Worm (Caenorhabditis elegans): ENCODE data around the gene R31.2.

The R31.2 gene

DNA sequence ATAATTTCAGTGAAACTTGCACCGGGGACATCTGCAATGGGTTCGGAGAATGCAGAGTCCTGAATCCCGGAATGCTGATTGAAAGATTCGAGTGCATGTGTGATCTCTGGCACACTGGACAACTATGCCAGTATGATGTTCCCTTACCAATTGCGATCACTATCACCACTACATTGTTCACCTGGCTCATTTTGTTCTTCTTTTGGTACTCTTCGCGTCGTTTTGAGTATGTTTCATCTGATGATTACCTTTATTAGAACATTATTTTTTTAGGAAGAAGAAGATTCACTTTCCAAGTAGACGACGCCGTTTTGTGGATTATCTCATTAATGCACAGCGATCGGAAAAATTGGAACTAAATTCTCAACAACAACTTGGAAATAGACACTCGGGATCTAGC, 26.4 kb downstream of the R31.2 start:
- TF ChIP-seq unc-62 (GFP tag; optimal IDR thresholded peaks at IDR 0.05): no peak

DNA sequence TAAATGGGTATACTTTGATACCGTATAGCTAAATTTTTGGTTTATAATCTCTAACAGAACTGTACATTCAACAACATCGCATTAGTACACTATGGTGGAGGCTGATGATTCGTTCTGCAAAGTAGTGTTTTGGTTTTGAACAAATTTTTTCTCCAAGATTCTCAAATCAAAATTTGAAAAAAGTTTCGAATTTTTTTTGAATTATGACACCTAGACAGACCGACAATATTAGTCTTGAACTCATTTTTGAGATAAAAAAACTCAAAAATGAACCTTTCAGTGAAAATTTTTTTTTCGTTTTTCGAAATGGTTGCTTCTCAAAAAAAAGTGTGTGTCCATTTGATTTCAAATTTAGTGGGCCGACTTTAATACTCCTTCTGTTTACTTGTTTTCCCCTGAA, 28.1 kb downstream of the R31.2 start:
- no peak for TF ChIP-seq unc-62 (GFP tag; optimal IDR thresholded peaks at IDR 0.05)

DNA sequence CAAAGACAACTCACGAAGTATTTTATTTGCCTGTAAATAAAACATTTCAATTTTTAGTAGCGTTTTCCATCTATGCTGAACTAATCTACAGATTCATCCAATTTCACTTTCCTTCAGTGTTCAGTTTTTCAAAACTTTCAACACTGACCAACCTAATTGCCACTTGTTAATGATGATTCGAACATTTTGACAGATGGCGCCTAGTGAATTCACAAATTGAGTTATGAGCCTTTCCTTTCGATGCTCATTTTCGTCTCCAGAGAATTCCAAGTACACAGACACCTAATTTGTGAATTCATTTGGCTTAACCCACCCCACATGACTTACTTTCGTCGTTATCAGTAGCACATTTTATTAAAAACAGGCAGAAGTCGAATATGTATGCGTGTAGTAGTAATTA, 29.4 kb downstream of the R31.2 start:
- TF ChIP-seq unc-62 (GFP tag; optimal IDR thresholded peaks at IDR 0.05): no peak

DNA sequence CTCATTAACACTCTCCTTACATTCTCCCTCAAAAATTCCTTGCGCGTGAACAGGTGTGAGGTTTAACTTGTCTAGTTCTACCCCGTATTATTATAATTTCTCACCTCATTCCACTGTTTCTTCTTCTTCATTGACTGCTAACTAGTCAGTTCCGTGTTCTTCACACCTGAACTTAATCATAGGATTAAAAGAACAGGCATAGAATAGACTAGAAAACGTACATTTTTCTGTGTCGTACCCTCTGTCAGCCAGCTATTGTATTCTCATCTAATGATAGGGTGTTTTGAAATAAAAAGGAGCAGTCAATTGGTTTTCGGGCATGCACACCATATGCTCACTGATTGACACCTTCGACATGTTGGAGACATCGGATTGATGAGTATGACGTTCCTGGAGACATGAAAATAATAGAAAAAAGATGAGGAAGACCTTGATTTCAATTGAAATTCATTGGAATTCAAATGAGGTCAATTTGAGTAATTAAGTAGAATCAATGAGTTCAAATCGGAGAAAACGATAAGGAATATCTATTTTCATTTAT, 30.1 kb downstream of the R31.2 start:
- no peak for TF ChIP-seq unc-62 (GFP tag; optimal IDR thresholded peaks at IDR 0.05)

DNA sequence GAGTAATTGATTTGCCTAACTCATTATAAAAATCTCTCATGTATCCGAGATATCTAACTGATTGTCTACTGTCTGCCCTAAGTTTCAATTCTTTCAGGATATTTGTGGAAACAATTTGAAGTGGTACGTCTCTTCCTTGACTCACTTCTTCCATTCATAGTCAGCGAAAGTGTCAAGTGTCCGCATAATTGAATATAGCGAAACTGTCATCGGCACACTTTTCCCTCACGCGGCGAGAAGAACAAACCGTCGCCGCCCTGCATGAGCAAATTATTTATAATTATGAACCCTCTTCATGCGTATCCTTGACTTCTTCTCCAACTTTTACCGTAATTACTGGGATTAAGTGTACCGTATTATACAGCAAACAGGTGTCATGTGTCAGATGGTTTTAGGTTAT, 31.2 kb downstream of the R31.2 start:
- no peak for TF ChIP-seq unc-62 (GFP tag; optimal IDR thresholded peaks at IDR 0.05)

DNA sequence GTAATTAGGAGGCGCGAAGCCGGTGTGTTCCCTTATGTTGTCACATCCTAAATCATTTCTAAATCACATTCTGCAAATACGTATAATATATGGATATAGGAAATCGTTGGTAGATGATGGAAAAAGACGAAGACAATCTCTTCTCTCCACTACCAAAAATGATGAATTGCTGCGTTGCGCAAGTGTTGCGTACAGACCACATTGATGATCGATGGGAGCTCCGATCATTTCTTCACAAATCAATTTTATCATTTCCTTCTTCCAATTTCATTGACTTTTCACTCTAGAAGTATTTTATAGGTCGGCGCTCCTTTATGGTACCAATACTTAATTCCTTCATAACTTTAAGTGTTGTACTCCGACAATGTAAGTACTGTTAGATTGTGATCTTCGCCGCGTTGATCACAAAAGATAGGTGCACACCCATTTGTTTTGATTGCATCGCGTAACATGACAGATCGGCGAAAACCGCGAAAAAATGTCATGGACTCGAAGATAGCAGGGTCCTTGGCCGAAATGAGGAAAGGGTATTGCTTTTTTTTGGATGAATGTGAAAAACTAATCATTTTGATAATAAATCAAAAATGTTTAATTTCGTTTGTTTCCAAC, 32.2 kb downstream of the R31.2 start:
- no peak for TF ChIP-seq unc-62 (GFP tag; optimal IDR thresholded peaks at IDR 0.05)

DNA sequence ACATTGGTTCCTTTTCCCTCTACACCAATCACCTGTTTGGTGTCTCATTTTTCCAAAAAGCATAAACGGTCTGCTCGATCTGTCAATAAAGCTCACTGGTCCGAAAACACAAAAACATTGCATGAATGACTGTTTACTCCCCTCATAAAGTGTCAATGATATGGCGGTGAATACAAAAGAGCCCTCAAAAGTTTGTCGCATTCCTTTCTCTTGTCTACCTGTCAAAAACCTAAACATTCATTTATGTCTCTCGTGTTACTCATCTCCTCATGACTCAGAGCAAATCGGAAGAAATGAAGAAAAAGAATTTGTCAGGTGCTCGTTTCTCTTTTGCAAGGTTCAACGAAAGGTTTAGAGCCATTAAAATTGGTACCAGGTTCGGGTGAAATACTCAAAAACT, 33.9 kb downstream of the R31.2 start:
- no peak for TF ChIP-seq unc-62 (GFP tag; optimal IDR thresholded peaks at IDR 0.05)

DNA sequence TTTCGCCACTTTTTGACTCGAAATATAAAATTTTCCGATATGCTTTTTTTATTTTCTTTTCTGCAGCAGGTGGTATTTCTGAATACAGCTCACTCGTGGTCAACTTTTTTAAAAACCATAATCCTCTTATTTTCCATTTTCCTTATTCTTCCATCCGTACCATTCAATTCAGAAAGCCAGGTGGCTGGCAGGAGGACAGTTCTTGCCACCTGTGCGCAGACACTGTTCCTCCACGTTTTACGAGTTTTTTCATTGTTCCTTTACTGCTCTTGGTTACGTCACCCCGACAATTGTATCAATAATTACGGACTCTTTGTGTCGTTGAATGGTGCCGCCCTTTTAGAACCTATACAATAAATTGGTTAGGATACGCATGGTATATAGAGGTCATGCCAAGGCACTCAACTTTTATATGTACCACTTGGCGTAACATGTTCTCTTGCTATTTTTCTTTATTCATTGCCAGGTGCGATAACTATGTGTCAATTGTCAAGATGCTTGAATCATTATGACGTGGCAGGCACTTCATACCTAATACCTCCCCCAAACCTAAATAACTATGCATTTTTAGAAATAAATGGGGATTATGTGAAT, 35.6 kb downstream of the R31.2 start:
- no peak for TF ChIP-seq unc-62 (GFP tag; optimal IDR thresholded peaks at IDR 0.05)

DNA sequence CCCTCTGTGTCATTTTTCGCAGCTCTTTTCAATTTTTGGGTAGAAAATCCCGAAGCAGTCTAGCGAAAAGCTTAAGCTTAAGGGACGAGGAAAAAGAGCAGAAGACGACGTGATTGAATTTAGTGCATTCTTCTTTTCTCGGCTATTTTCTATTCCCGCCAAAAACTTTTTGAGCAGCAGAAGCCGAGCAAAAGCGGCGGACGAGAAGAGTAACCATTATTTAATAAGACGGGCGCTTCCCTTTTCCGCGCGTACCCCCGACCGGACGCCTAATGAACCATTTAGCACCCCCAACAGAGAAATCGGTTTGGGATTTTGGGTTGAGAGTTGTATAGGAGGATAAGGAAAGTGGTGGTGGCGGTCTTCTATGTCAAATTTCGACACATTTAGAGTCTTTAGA, 36.2 kb downstream of the R31.2 start:
- TF ChIP-seq unc-62 (GFP tag; optimal IDR thresholded peaks at IDR 0.05): no peak

DNA sequence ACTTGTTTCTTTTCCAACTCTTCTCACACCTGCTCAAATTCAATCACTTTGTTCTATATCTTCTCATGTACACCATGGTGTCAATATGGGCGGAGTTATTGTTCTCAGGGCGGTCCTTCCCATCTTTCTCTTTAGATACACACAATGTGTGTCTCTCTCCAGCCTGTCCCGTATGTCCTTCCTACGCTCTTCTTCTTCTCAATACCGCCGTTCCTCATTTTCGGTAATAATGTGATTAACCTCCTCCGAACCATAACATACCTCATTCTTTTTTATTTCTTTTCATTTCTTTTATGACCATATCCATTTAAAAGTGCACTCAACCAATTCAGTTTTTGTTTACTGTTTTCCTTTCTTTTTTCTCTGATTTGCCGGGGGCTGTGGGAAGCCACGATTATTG, 38.2 kb downstream of the R31.2 start:
- TF ChIP-seq unc-62 (GFP tag; optimal IDR thresholded peaks at IDR 0.05): no peak

DNA sequence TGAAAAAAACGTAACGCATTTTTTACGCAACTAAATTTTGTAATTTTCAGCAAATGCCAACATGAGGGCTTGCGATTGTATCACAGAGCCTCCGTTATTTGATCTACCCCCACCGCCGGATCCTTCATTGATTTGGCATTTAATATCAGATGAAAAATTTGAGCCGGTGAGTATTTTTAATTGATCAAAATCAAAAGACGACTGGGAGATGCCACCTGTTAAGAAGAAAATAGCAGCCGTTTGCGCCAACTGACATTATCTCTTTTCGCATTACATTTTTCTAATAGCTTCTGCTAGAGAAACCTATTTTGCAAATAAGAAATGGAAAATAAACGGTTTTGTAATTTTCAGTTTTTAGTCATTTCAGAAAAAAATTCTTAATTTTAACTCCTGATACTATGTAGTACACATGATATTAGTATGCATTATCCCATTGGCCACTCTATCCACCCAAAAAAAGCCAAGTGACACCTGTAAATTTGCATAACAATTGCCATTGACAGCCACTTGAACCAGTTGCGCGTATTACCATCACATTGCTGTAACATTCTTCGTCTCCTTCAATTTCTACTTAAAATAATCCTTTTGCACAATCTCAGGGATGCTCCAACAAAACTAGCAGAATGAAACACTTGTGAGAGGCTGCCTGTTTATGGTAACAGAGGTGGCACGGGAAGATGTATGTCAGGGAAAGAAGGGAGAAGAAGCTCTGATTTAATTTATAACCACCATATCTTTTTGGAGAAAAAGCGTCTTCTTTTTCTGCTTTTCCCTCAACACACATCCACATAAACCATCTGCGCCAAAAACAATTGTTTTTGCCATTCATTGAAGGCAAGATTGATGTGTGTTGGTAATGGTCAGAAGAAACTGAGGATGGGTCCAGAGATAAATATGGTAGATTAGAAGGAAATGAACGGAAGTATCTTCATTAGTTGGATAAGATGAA, 41.2 kb downstream of the R31.2 start, which contains the start of gene F58H1.5:
F58H1.5 (plus strand) TSS at position 51 of the 949 bp plus-strand sequence.
- no peak for TF ChIP-seq unc-62 (GFP tag; optimal IDR thresholded peaks at IDR 0.05)

DNA sequence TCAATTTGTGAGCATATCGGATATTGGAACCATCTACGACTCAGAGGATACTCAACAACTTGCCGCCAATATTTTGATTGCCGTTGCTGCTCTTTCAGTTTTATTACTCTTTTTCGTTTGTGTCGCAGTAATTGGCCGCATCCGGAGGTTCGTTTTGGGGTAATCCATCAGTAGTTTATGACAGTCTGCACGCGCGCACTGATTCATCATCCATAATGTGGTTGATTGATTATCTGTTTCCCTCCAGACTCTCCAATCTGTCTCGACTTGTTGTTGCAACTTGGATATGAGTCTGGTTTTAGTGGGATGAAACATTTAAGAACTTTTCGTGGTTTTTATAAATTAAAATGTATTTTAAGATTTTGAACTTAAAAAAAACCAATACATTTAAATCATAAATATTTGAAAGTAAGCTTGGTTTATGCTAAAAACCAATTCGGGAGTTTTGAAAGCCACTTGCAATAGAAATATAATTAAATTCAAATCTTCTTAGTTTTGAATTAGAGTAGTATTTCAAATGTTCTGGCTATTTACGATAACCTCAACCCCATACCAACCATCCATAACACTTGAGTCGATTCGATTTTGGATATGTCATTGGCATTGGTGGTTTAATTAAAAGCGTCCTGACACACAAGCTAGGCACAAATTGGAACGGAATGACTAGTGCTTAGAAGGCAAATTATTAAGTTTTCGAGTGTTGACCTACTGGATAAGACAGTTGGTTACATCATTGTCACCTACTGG, 42.9 kb downstream of the R31.2 start:
- no peak for TF ChIP-seq unc-62 (GFP tag; optimal IDR thresholded peaks at IDR 0.05)

DNA sequence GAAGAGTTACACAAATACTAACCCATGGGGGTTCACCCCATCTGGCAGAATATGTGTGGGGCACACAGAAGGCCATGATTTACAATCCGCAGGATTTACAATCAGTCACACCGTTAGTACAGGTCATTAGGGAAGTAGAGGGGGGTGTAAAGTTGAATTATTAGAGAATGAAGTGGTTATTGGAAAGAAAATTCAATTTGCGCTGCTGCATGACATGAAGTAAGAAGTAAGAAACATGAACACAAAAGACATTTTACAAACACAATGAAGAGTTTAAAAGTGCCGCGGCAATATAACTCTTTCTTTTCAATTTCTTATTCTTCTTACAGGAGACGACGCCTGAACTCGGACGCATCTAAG, 43.4 kb downstream of the R31.2 start:
- TF ChIP-seq unc-62 (GFP tag; optimal IDR thresholded peaks at IDR 0.05): no peak

DNA sequence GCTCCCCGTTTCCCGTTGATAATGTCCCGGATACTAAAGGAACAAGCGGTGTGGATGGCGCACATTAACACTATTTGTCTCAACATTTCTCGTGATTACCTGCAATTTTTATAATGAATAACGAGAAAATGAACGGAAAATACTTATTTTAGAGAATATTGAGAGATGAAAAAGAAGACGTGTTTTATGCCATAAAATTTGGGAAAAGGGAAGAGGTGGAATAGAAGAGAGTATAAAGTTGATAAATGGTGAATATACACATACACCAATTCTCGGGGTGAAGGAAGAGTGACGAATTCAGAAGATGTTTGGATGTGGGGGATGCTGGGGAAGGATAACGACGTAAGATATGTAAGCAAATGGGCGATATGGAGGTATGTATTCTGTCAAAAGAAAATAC, 47.4 kb downstream of the R31.2 start, which contains the start of gene F58H1.7:
F58H1.7 (minus strand) TSS at position 101 of the 400 bp plus-strand sequence.
- TF ChIP-seq unc-62 (GFP tag; optimal IDR thresholded peaks at IDR 0.05): no peak
